Fruit fly (Drosophila melanogaster) whole organism, prepupa: ENCODE results near the gene meng.

Source experiments
- Blimp-1 ChIP-seq: fragments of 200-800 bp; sonication (Bioruptor generic); optimal IDR thresholded peaks from 3 replicates; lab custom pipeline; 2017; ENCODE audit warnings: missing biosample characterization, missing genetic modification characterization, mild to moderate bottlenecking, moderate library complexity, missing genetic modification reagents
- CG11294 ChIP-seq: fragments of 200-800 bp; sonication (Bioruptor generic); IDR thresholded peaks from 2 replicates; pipeline ENCODE4 v1.3.6; 2022; ENCODE audit warnings: missing biosample characterization, missing genetic modification characterization
- CG11902 ChIP-seq: fragments of 200-800 bp; sonication (Bioruptor generic); optimal IDR thresholded peaks from 3 replicates; lab custom pipeline; 2016; ENCODE audit warnings: missing biosample characterization, missing genetic modification characterization
- CG15336 ChIP-seq: fragments of 200-800 bp; sonication (Bioruptor generic); IDR thresholded peaks from 2 replicates; pipeline ENCODE4 v1.3.6; 2022; ENCODE audit warnings: missing biosample characterization, missing genetic modification characterization
- CG1621 ChIP-seq: fragments of 200-800 bp; sonication (Bioruptor generic); optimal IDR thresholded peaks from 3 replicates; lab custom pipeline; 2018; ENCODE audit warnings: missing biosample characterization, mild to moderate bottlenecking, missing genetic modification characterization
- CG16779 ChIP-seq: fragments of 200-800 bp; sonication (Bioruptor generic); optimal IDR thresholded peaks from 3 replicates; lab custom pipeline; 2017; ENCODE audit warnings: missing biosample characterization, mild to moderate bottlenecking, missing genetic modification characterization
- CG3032 ChIP-seq: fragments of 200-800 bp; optimal IDR thresholded peaks from 2 replicates; lab custom pipeline; 2019; ENCODE audit warnings: missing biosample characterization, mild to moderate bottlenecking, missing genetic modification characterization, moderate library complexity
- CG31627 ChIP-seq: fragments of 200-800 bp; sonication (Bioruptor generic); optimal IDR thresholded peaks from 3 replicates; lab custom pipeline; 2016; ENCODE audit warnings: missing biosample characterization, missing genetic modification characterization
- CG32006 ChIP-seq: fragments of 200-800 bp; sonication (Bioruptor generic); optimal IDR thresholded peaks from 3 replicates; lab custom pipeline; 2017; ENCODE audit warnings: missing biosample characterization, mild to moderate bottlenecking, missing genetic modification characterization
- CG34406 ChIP-seq: fragments of 200-800 bp; sonication (Bioruptor generic); optimal IDR thresholded peaks from 3 replicates; lab custom pipeline; 2016; ENCODE audit warnings: missing biosample characterization, missing genetic modification characterization
- CG3919 ChIP-seq: fragments of 200-800 bp; sonication (Bioruptor generic); optimal IDR thresholded peaks from 3 replicates; lab custom pipeline; 2016; ENCODE audit warnings: missing biosample characterization, missing genetic modification characterization
- CG4318 ChIP-seq: fragments of 200-800 bp; sonication (Bioruptor generic); optimal IDR thresholded peaks from 3 replicates; lab custom pipeline; 2017; ENCODE audit warnings: missing biosample characterization, mild to moderate bottlenecking, missing genetic modification characterization
- CG6163 ChIP-seq: fragments of 200-800 bp; sonication (Bioruptor generic); IDR thresholded peaks from 3 replicates; pipeline ENCODE4 v1.3.6; 2022; ENCODE audit warnings: missing biosample characterization, missing genetic modification characterization
- CG6276 ChIP-seq: fragments of 200-800 bp; sonication (Bioruptor generic); optimal IDR thresholded peaks from 2 replicates; lab custom pipeline; 2017; ENCODE audit warnings: missing biosample characterization, mild to moderate bottlenecking, missing genetic modification characterization
- CG6792 ChIP-seq: fragments of 200-800 bp; sonication (Bioruptor generic); optimal IDR thresholded peaks from 3 replicates; lab custom pipeline; 2016; ENCODE audit warnings: missing biosample characterization, missing genetic modification characterization
- CG6808 ChIP-seq: fragments of 200-800 bp; sonication (Bioruptor generic); optimal IDR thresholded peaks from 3 replicates; lab custom pipeline; 2017; ENCODE audit warnings: missing biosample characterization, missing genetic modification characterization, mild to moderate bottlenecking, moderate library complexity, missing genetic modification reagents
- CG6854 ChIP-seq: fragments of 200-800 bp; sonication (Bioruptor generic); optimal IDR thresholded peaks from 2 replicates; lab custom pipeline; 2017; ENCODE audit warnings: missing biosample characterization, mild to moderate bottlenecking, missing genetic modification characterization
- CG7368 ChIP-seq: fragments of 200-800 bp; sonication (Bioruptor generic); optimal IDR thresholded peaks from 3 replicates; lab custom pipeline; 2016; ENCODE audit warnings: missing biosample characterization, missing genetic modification characterization
- CG8119 ChIP-seq: fragments of 200-800 bp; sonication (Bioruptor generic); IDR thresholded peaks from 3 replicates; pipeline ENCODE4 v1.3.6; 2022; ENCODE audit warnings: missing biosample characterization, missing genetic modification characterization
- CG8319 ChIP-seq: fragments of 200-800 bp; sonication (Bioruptor generic); optimal IDR thresholded peaks from 3 replicates; lab custom pipeline; 2016; ENCODE audit warnings: missing biosample characterization, missing genetic modification characterization
- CG9139 ChIP-seq: fragments of 200-800 bp; sonication (Bioruptor generic); optimal IDR thresholded peaks from 3 replicates; lab custom pipeline; 2017; ENCODE audit warnings: missing biosample characterization, mild to moderate bottlenecking, missing genetic modification characterization
- Eip78C ChIP-seq: fragments of 200-800 bp; sonication (Bioruptor generic); peaks from one replicate; lab custom pipeline; 2016; ENCODE audit warnings: missing biosample characterization, missing genetic modification characterization
- Eip93F ChIP-seq: fragments of 200-800 bp; sonication (Bioruptor generic); optimal IDR thresholded peaks from 2 replicates; lab custom pipeline; 2016; ENCODE audit warnings: missing biosample characterization, mild to moderate bottlenecking, missing genetic modification characterization
- Ets96B ChIP-seq: fragments of 200-800 bp; optimal IDR thresholded peaks from 2 replicates; lab custom pipeline; 2019; ENCODE audit warnings: missing biosample characterization, mild to moderate bottlenecking, missing genetic modification characterization, moderate library complexity
- Gug ChIP-seq: fragments of 200-800 bp; sonication (Bioruptor generic); IDR thresholded peaks from 2 replicates; pipeline ENCODE4 v1.3.6; 2022; ENCODE audit warnings: missing biosample characterization, missing genetic modification characterization
- Hr39 ChIP-seq: fragments of 200-800 bp; sonication (Bioruptor generic); optimal IDR thresholded peaks from 2 replicates; lab custom pipeline; 2016; ENCODE audit warnings: missing biosample characterization, missing genetic modification characterization
- Hr4 ChIP-seq: fragments of 200-800 bp; sonication (Bioruptor generic); optimal IDR thresholded peaks from 3 replicates; lab custom pipeline; 2016; ENCODE audit warnings: missing biosample characterization, missing genetic modification characterization
- Lpt ChIP-seq: fragments of 200-800 bp; sonication (Bioruptor generic); optimal IDR thresholded peaks from 3 replicates; lab custom pipeline; 2016; ENCODE audit warnings: missing biosample characterization, missing genetic modification characterization
- Met ChIP-seq: fragments of 200-800 bp; sonication (Bioruptor generic); optimal IDR thresholded peaks from 3 replicates; lab custom pipeline; 2016; ENCODE audit warnings: missing biosample characterization, missing genetic modification characterization
- OdsH ChIP-seq: fragments of 200-800 bp; sonication (Bioruptor generic); optimal IDR thresholded peaks from 3 replicates; lab custom pipeline; 2016; ENCODE audit warnings: missing biosample characterization, missing genetic modification characterization
- Smox ChIP-seq: fragments of 200-800 bp; sonication (Bioruptor generic); optimal IDR thresholded peaks from 3 replicates; lab custom pipeline; 2016; ENCODE audit warnings: missing biosample characterization, missing genetic modification characterization
- Sox14 ChIP-seq: fragments of 200-800 bp; sonication (Bioruptor generic); optimal IDR thresholded peaks from 3 replicates; lab custom pipeline; 2016; ENCODE audit warnings: missing biosample characterization, missing genetic modification characterization
- Sox15 ChIP-seq: fragments of 200-800 bp; sonication (Bioruptor generic); optimal IDR thresholded peaks from 3 replicates; lab custom pipeline; 2016; ENCODE audit warnings: missing biosample characterization, missing genetic modification characterization
- cyc ChIP-seq: fragments of 200-800 bp; sonication (Bioruptor generic); optimal IDR thresholded peaks from 3 replicates; lab custom pipeline; 2016; ENCODE audit warnings: missing biosample characterization, missing genetic modification characterization
- dac ChIP-seq: fragments of 200-800 bp; sonication (Bioruptor generic); optimal IDR thresholded peaks from 2 replicates; lab custom pipeline; 2017; ENCODE audit warnings: missing biosample characterization, mild to moderate bottlenecking, missing genetic modification characterization
- dsx ChIP-seq: fragments of 200-800 bp; optimal IDR thresholded peaks from 3 replicates; lab custom pipeline; 2019; ENCODE audit warnings: missing biosample characterization, mild to moderate bottlenecking, missing genetic modification characterization, moderate library complexity; ENCODE audit not compliant: poor library complexity, severe bottlenecking
- eg ChIP-seq: fragments of 200-800 bp; sonication (Bioruptor generic); IDR thresholded peaks from 3 replicates; pipeline ENCODE4 v1.3.6; 2022; ENCODE audit warnings: missing biosample characterization, missing genetic modification characterization
- esn ChIP-seq: fragments of 200-800 bp; sonication (Bioruptor generic); optimal IDR thresholded peaks from 2 replicates; lab custom pipeline; 2016; ENCODE audit warnings: missing biosample characterization, mild to moderate bottlenecking, missing genetic modification characterization, moderate library complexity
- fd59A ChIP-seq: fragments of 200-800 bp; sonication (Bioruptor generic); optimal IDR thresholded peaks from 2 replicates; lab custom pipeline; 2017; ENCODE audit warnings: missing biosample characterization, mild to moderate bottlenecking, missing genetic modification characterization, missing genetic modification reagents
- fd85E ChIP-seq: fragments of 200-800 bp; sonication (Bioruptor generic); optimal IDR thresholded peaks from 3 replicates; lab custom pipeline; 2016; ENCODE audit warnings: missing biosample characterization, missing genetic modification characterization
- net ChIP-seq: fragments of 200-800 bp; sonication (Bioruptor generic); optimal IDR thresholded peaks from 3 replicates; lab custom pipeline; 2016; ENCODE audit warnings: missing biosample characterization, missing genetic modification characterization
- pdm3 ChIP-seq: fragments of 200-800 bp; sonication (Bioruptor generic); optimal IDR thresholded peaks from 3 replicates; lab custom pipeline; 2016; ENCODE audit warnings: missing biosample characterization, missing genetic modification characterization
- salr ChIP-seq, 2 experiments: fragments of 200-800 bp; sonication (Bioruptor generic); optimal IDR thresholded peaks; 3 replicates each; lab custom pipeline; 2016 to 2018; ENCODE audit warnings: missing biosample characterization in 2 of 2, missing genetic modification characterization in 2 of 2, mild to moderate bottlenecking in 1 of 2
- spab ChIP-seq: fragments of 200-800 bp; sonication (Bioruptor generic); optimal IDR thresholded peaks from 2 replicates; lab custom pipeline; 2017; ENCODE audit warnings: missing biosample characterization, mild to moderate bottlenecking, missing genetic modification characterization, missing genetic modification reagents
- ss ChIP-seq, 2 experiments: fragments of 200-800 bp; sonication (Bioruptor generic); optimal IDR thresholded peaks; 2 replicates in 1 of 2; 3 replicates in 1 of 2; lab custom pipeline; 2017 to 2018; ENCODE audit warnings: mild to moderate bottlenecking in 2 of 2, missing biosample characterization in 2 of 2, missing genetic modification characterization in 2 of 2, moderate library complexity in 1 of 2

The meng gene

dm6 chr2L:6693794-6694254 is 48.5 kb upstream of the meng start (continued):
- peak; percentile 58 for TF ChIP-seq pdm3 (GFP tag; lab: Kevin White, UChicago)
- TF ChIP-seq CG6792 (GFP tag; lab: Kevin White, UChicago), result peak; percentile 33
- no peak for TF ChIP-seq fd85E (GFP tag; lab: Kevin White, UChicago)
- TF ChIP-seq Hr4 (GFP tag; lab: Kevin White, UChicago), result peak; percentile 72
- TF ChIP-seq CG9139, result peak; percentile 62
- TF ChIP-seq CG6808 (GFP tag; lab: Kevin White, UChicago), result peak; percentile 81
- TF ChIP-seq dac (GFP tag; lab: Kevin White, UChicago), result peak; percentile 56
- TF ChIP-seq Blimp-1 (GFP tag; lab: Kevin White, UChicago), result no peak
- TF ChIP-seq dsx (GFP tag; lab: Kevin White, UChicago), result peak; percentile 72
- TF ChIP-seq fd59A (GFP tag; lab: Kevin White, UChicago), result peak; percentile 54
- peak; percentile 74 for TF ChIP-seq CG8119
- TF ChIP-seq CG3032 (tag; lab: Kevin White, UChicago), result peak; percentile 77
- TF ChIP-seq CG4318 (GFP tag; lab: Kevin White, UChicago), result peak; percentile 65

- no peak for TF ChIP-seq eg (GFP tag; lab: Robert Waterston, UW)
- no peak for TF ChIP-seq CG3919 (GFP tag; lab: Kevin White, UChicago)
Measured at dm6 chr2L:6696229-6696628, 46.1 kb upstream of the meng start.

DNA sequence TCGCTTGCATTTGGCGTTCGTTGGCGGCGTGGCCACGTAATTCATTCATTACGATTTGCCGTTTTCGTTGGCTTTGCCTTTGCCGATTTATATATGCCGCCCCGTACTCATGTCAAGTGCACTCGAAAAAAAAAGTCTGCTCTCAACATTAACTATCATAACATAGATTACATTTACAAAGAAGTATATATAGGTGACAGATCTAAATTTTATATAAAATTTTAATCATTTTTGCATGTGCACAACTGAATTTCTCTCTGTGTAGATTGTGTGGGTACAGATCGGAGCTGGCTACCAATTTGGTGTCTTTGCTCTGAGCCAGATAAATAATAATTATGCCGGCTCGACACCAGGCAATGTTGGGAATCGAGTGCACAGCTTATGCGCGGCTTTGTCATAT is 43.9 kb upstream of the meng start:
- TF ChIP-seq CG8119, result peak; percentile 81
- peak; percentile 44 for TF ChIP-seq CG6854 (GFP tag; lab: Kevin White, UChicago)
- peak; percentile 73 for TF ChIP-seq Smox (GFP tag; lab: Kevin White, UChicago)
- peak; percentile 77 for TF ChIP-seq CG6276
- peak; percentile 50 for TF ChIP-seq spab (GFP tag; lab: Kevin White, UChicago)
- TF ChIP-seq eg (GFP tag; lab: Robert Waterston, UW), result peak; percentile 91
- TF ChIP-seq Eip93F (GFP tag; lab: Kevin White, UChicago), result no peak
- TF ChIP-seq Sox15, result peak; percentile 6
- peak; percentile 57 for TF ChIP-seq CG7368 (GFP tag; lab: Kevin White, UChicago)
- TF ChIP-seq CG6808 (GFP tag; lab: Kevin White, UChicago), result peak; percentile 16
- peak in 1 of 2 experiments; percentile 49 for TF ChIP-seq salr (GFP tag; optimal IDR thresholded peaks at IDR 0.05; lab: Kevin White, UChicago)
- peak; percentile 71 for TF ChIP-seq CG32006 (GFP tag; lab: Kevin White, UChicago)
- TF ChIP-seq CG15336 (GFP tag; lab: Robert Waterston, UW), result peak; percentile 83
- peak; percentile 79 for TF ChIP-seq esn
- TF ChIP-seq CG6792 (GFP tag; lab: Kevin White, UChicago), result peak; percentile 51
- peak in 1 of 2 experiments; percentile 16 for TF ChIP-seq ss (GFP tag; optimal IDR thresholded peaks at IDR 0.05; lab: Kevin White, UChicago)
- peak; percentile 68 for TF ChIP-seq Lpt
- peak; percentile 94 for TF ChIP-seq Eip78C (GFP tag; lab: Kevin White, UChicago)
- peak; percentile 88 for TF ChIP-seq CG6163 (GFP tag; lab: Robert Waterston, UW)
- TF ChIP-seq dsx (GFP tag; lab: Kevin White, UChicago), result peak; percentile 45
- TF ChIP-seq Sox14 (GFP tag; lab: Kevin White, UChicago), result peak; percentile 73
- peak; percentile 75 for TF ChIP-seq CG31627 (GFP tag; lab: Kevin White, UChicago)
- peak; percentile 77 for TF ChIP-seq pdm3 (GFP tag; lab: Kevin White, UChicago)
- TF ChIP-seq OdsH (GFP tag; lab: Kevin White, UChicago), result peak; percentile 81
- peak; percentile 34 for TF ChIP-seq dac (GFP tag; lab: Kevin White, UChicago)
- peak; percentile 57 for TF ChIP-seq net (GFP tag; lab: Kevin White, UChicago)
- peak; percentile 21 for TF ChIP-seq fd59A (GFP tag; lab: Kevin White, UChicago)
- TF ChIP-seq cyc (GFP tag; lab: Kevin White, UChicago), result peak; percentile 74
- TF ChIP-seq fd85E (GFP tag; lab: Kevin White, UChicago), result no peak
- TF ChIP-seq CG34406, result peak; percentile 69
- TF ChIP-seq CG8319 (GFP tag; lab: Kevin White, UChicago), result peak; percentile 40
- TF ChIP-seq Blimp-1 (GFP tag; lab: Kevin White, UChicago), result peak; percentile 26
- no peak for TF ChIP-seq CG9139
- peak; percentile 75 for TF ChIP-seq Gug (GFP tag; lab: Robert Waterston, UW)
- no peak for TF ChIP-seq CG16779
- TF ChIP-seq CG11294 (GFP tag; lab: Robert Waterston, UW), result peak; percentile 62
- peak; percentile 67 for TF ChIP-seq Ets96B (tag; lab: Kevin White, UChicago)
- peak; percentile 77 for TF ChIP-seq Hr39 (GFP tag; lab: Kevin White, UChicago)
- peak; percentile 79 for TF ChIP-seq Met
- TF ChIP-seq CG1621 (tag; lab: Kevin White, UChicago), result peak; percentile 45
- TF ChIP-seq CG11902, result peak; percentile 56
